Comparison of ENCODE assay signal across 2 fruit fly cellular contexts in genomic region chr3L:7433325-7433827, dm6.
A peak's percentile ranks its signal among the peaks of the same experiment; 100 is the strongest.
TF ChIP-seq lines count a peak whose summit lies in the region.

No protein-coding gene starts in this region.

TF ChIP-seq in whole organism, embryonic, 481 proteins besides CTCF, POLR2A, EP300 and RAD21 (continued from another document and continues in another):
- TF ChIP-seq CG31388 (GFP tag; optimal IDR thresholded peaks at IDR 0.05; lab: Kevin White, UChicago): no peak
- peak; percentile 24; the same call in 1 of the 2 replicates for TF ChIP-seq CG10366 (GFP tag; IDR thresholded peaks at IDR 0.05; lab: Robert Waterston, UW)
- TF ChIP-seq ftz-f1 (GFP tag; optimal IDR thresholded peaks at IDR 0.05; lab: Kevin White, UChicago): no peak
- TF ChIP-seq CG7556 (GFP tag; optimal IDR thresholded peaks at IDR 0.05; lab: Kevin White, UChicago): peak; percentile 28
- no peak for TF ChIP-seq TFAM (GFP tag; optimal IDR thresholded peaks at IDR 0.05; lab: Kevin White, UChicago)
- no peak for TF ChIP-seq disco-r (GFP tag; optimal IDR thresholded peaks at IDR 0.05; lab: Kevin White, UChicago)
- TF ChIP-seq Doc2 (GFP tag; IDR thresholded peaks at IDR 0.05; lab: Robert Waterston, UW): no peak
- no peak for TF ChIP-seq Rx (GFP tag; IDR thresholded peaks at IDR 0.05; lab: Robert Waterston, UW)
- no peak for TF ChIP-seq en (GFP tag; optimal IDR thresholded peaks at IDR 0.05; lab: Kevin White, UChicago)
- peak; percentile 35; the same call in 1 of the 2 replicates for TF ChIP-seq CG31441 (GFP tag; IDR thresholded peaks at IDR 0.05; lab: Robert Waterston, UW)
- TF ChIP-seq cg (GFP tag; optimal IDR thresholded peaks at IDR 0.05; lab: Kevin White, UChicago): peak; percentile 78
- no peak for TF ChIP-seq Dad (GFP tag; optimal IDR thresholded peaks at IDR 0.05; lab: Kevin White, UChicago)
- TF ChIP-seq CG12391 (tag; optimal IDR thresholded peaks at IDR 0.05; lab: Kevin White, UChicago): peak; percentile 45
- TF ChIP-seq YL-1 (GFP tag; optimal IDR thresholded peaks at IDR 0.05; lab: Kevin White, UChicago): no peak
- peak; percentile 4 for TF ChIP-seq Nf-YC (tag; optimal IDR thresholded peaks at IDR 0.05; lab: Kevin White, UChicago)
- peak; percentile 48; the same call in 1 of the 2 replicates for TF ChIP-seq Atf6 (GFP tag; IDR thresholded peaks at IDR 0.05; lab: Robert Waterston, UW)
- TF ChIP-seq Hand (GFP tag; optimal IDR thresholded peaks at IDR 0.05; lab: Kevin White, UChicago): no peak
- no peak for TF ChIP-seq CG1792 (GFP tag; optimal IDR thresholded peaks at IDR 0.05; lab: Kevin White, UChicago)
- no peak for TF ChIP-seq CG1529 (GFP tag; optimal IDR thresholded peaks at IDR 0.05; lab: Kevin White, UChicago)
- TF ChIP-seq Hsf (GFP tag; optimal IDR thresholded peaks at IDR 0.05; lab: Kevin White, UChicago): no peak
- TF ChIP-seq BEAF-32 (GFP tag; optimal IDR thresholded peaks at IDR 0.05; lab: Kevin White, UChicago): no peak
- TF ChIP-seq onecut (GFP tag; IDR thresholded peaks at IDR 0.05; lab: Robert Waterston, UW): no peak
- no peak for TF ChIP-seq Scr (GFP tag; IDR thresholded peaks at IDR 0.05; lab: Robert Waterston, UW; ENCODE audit: partially characterized antibody)
- TF ChIP-seq CG6765 (GFP tag; optimal IDR thresholded peaks at IDR 0.05; lab: Kevin White, UChicago): no peak
- TF ChIP-seq HHEX (GFP tag; optimal IDR thresholded peaks at IDR 0.05; lab: Kevin White, UChicago): no peak
- no peak for TF ChIP-seq ro (GFP tag; IDR thresholded peaks at IDR 0.05; lab: Robert Waterston, UW)
- TF ChIP-seq Sry-δ (GFP tag; optimal IDR thresholded peaks at IDR 0.05; lab: Kevin White, UChicago): no peak
- peak; percentile 27 for TF ChIP-seq CG7839 (tag; optimal IDR thresholded peaks at IDR 0.05; lab: Kevin White, UChicago)
- TF ChIP-seq B-H2 (GFP tag; optimal IDR thresholded peaks at IDR 0.05; lab: Kevin White, UChicago): no peak
- TF ChIP-seq ac (GFP tag; optimal IDR thresholded peaks at IDR 0.05; lab: Kevin White, UChicago): no peak
- peak; percentile 42 for TF ChIP-seq unpg (GFP tag; optimal IDR thresholded peaks at IDR 0.05; lab: Kevin White, UChicago)
- TF ChIP-seq kah (GFP tag; optimal IDR thresholded peaks at IDR 0.05; lab: Kevin White, UChicago): no peak
- no peak for TF ChIP-seq CG6175 (GFP tag; IDR thresholded peaks at IDR 0.05; lab: Robert Waterston, UW)
- no peak for TF ChIP-seq da (GFP tag; optimal IDR thresholded peaks at IDR 0.05; lab: Kevin White, UChicago)
- no peak for TF ChIP-seq tin (GFP tag; optimal IDR thresholded peaks at IDR 0.05; lab: Kevin White, UChicago)
- no peak for TF ChIP-seq Hr78 (GFP tag; optimal IDR thresholded peaks at IDR 0.05; lab: Kevin White, UChicago)
- no peak for TF ChIP-seq emc (GFP tag; optimal IDR thresholded peaks at IDR 0.05; lab: Kevin White, UChicago)
- TF ChIP-seq ATbp (GFP tag; optimal IDR thresholded peaks at IDR 0.05; lab: Kevin White, UChicago): no peak
- TF ChIP-seq Bdp1 (GFP tag; optimal IDR thresholded peaks at IDR 0.05; lab: Kevin White, UChicago): no peak
- TF ChIP-seq CG15514 (GFP tag; optimal IDR thresholded peaks at IDR 0.05; lab: Kevin White, UChicago): no peak
- no peak for TF ChIP-seq Ets97D (GFP tag; optimal IDR thresholded peaks at IDR 0.05; lab: Kevin White, UChicago)
- TF ChIP-seq E2f2 (GFP tag; IDR thresholded peaks at IDR 0.05; lab: Robert Waterston, UW): 0 out of 2 replicates have a peak, but pooled peaks have one; percentile 12
- TF ChIP-seq Ravus (GFP tag; IDR thresholded peaks at IDR 0.05; lab: Robert Waterston, UW): no peak
- TF ChIP-seq insv (GFP tag; optimal IDR thresholded peaks at IDR 0.05; lab: Kevin White, UChicago): no peak
- no peak for TF ChIP-seq wor (GFP tag; IDR thresholded peaks at IDR 0.05; lab: Robert Waterston, UW)
- no peak for TF ChIP-seq Hr3 (GFP tag; optimal IDR thresholded peaks at IDR 0.05; lab: Kevin White, UChicago)
- no peak for TF ChIP-seq CG8765 (GFP tag; IDR thresholded peaks at IDR 0.05; lab: Robert Waterston, UW)
- TF ChIP-seq CG7987 (GFP tag; optimal IDR thresholded peaks at IDR 0.05; lab: Kevin White, UChicago): no peak
- TF ChIP-seq ab (GFP tag; optimal IDR thresholded peaks at IDR 0.05; lab: Kevin White, UChicago): no peak
- no peak for TF ChIP-seq CG30403 (GFP tag; optimal IDR thresholded peaks at IDR 0.05; lab: Kevin White, UChicago)
- no peak for TF ChIP-seq CG6813 (GFP tag; optimal IDR thresholded peaks at IDR 0.05; lab: Kevin White, UChicago)
- TF ChIP-seq sug (tag; optimal IDR thresholded peaks at IDR 0.05; lab: Kevin White, UChicago): peak; percentile 82
- no peak for TF ChIP-seq CG12155 (GFP tag; optimal IDR thresholded peaks at IDR 0.05; lab: Kevin White, UChicago)
- TF ChIP-seq chm (GFP tag; IDR thresholded peaks at IDR 0.05; lab: Robert Waterston, UW): no peak
- no peak for TF ChIP-seq CG14667 (GFP tag; IDR thresholded peaks at IDR 0.05; lab: Robert Waterston, UW)
- no peak for TF ChIP-seq ssp (GFP tag; IDR thresholded peaks at IDR 0.05; lab: Robert Waterston, UW)
- TF ChIP-seq BtbVII (GFP tag; optimal IDR thresholded peaks at IDR 0.05; lab: Kevin White, UChicago): no peak
- TF ChIP-seq CG31365 (tag; optimal IDR thresholded peaks at IDR 0.05; lab: Kevin White, UChicago): no peak
- TF ChIP-seq ERR (GFP tag; optimal IDR thresholded peaks at IDR 0.05; lab: Kevin White, UChicago): no peak
- TF ChIP-seq Hey (tag; optimal IDR thresholded peaks at IDR 0.05; lab: Kevin White, UChicago): no peak
- peak in 1 of 2 experiments; percentile 29 for TF ChIP-seq Hr51 (GFP tag; optimal IDR thresholded peaks at IDR 0.05; lab: Kevin White, UChicago)
- peak; percentile 12; the same call in 1 of the 2 replicates for TF ChIP-seq CG14441 (GFP tag; IDR thresholded peaks at IDR 0.05; lab: Robert Waterston, UW)
- TF ChIP-seq CG3838 (GFP tag; optimal IDR thresholded peaks at IDR 0.05; lab: Kevin White, UChicago): no peak
- peak; percentile 52 for TF ChIP-seq phol (tag; optimal IDR thresholded peaks at IDR 0.05; lab: Kevin White, UChicago)
- no peak for TF ChIP-seq fd64A (GFP tag; optimal IDR thresholded peaks at IDR 0.05; lab: Kevin White, UChicago)
- no peak for TF ChIP-seq Lpt (GFP tag; optimal IDR thresholded peaks at IDR 0.05; lab: Kevin White, UChicago)
- no peak for TF ChIP-seq CG6272 (GFP tag; IDR thresholded peaks at IDR 0.05; lab: Robert Waterston, UW)
- TF ChIP-seq CG14860 (GFP tag; IDR thresholded peaks at IDR 0.05; lab: Robert Waterston, UW; ENCODE audit: partially characterized antibody): no peak
- no peak for TF ChIP-seq Bteb2 (GFP tag; optimal IDR thresholded peaks at IDR 0.05; lab: Kevin White, UChicago)

TF ChIP-seq in whole organism, prepupa, 60 proteins besides CTCF, POLR2A, EP300 and RAD21 (continued from another document):
- no peak for TF ChIP-seq Hr38 (GFP tag; optimal IDR thresholded peaks at IDR 0.05; lab: Kevin White, UChicago)
- no peak for TF ChIP-seq svp (GFP tag; lab: Kevin White, UChicago)
- TF ChIP-seq Eip75B (GFP tag; optimal IDR thresholded peaks at IDR 0.05; lab: Kevin White, UChicago): no peak
- no peak for TF ChIP-seq CG8319 (GFP tag; optimal IDR thresholded peaks at IDR 0.05; lab: Kevin White, UChicago)
- TF ChIP-seq CG6808 (GFP tag; optimal IDR thresholded peaks at IDR 0.05; lab: Kevin White, UChicago): peak; percentile 63
- no peak for TF ChIP-seq CG8632 (GFP tag; optimal IDR thresholded peaks at IDR 0.05; lab: Kevin White, UChicago)
- TF ChIP-seq pdm3 (GFP tag; optimal IDR thresholded peaks at IDR 0.05; lab: Kevin White, UChicago): no peak
- TF ChIP-seq cyc (GFP tag; optimal IDR thresholded peaks at IDR 0.05; lab: Kevin White, UChicago): no peak
- TF ChIP-seq CG6792 (GFP tag; optimal IDR thresholded peaks at IDR 0.05; lab: Kevin White, UChicago): no peak
- peak; percentile 24 for TF ChIP-seq dac (GFP tag; optimal IDR thresholded peaks at IDR 0.05; lab: Kevin White, UChicago)
- no peak; the same call in none of the 2 replicates for TF ChIP-seq CG15336 (GFP tag; IDR thresholded peaks at IDR 0.05; lab: Robert Waterston, UW)
- peak; percentile 53 for TF ChIP-seq CG32006 (GFP tag; optimal IDR thresholded peaks at IDR 0.05; lab: Kevin White, UChicago)
- TF ChIP-seq CG7368 (GFP tag; optimal IDR thresholded peaks at IDR 0.05; lab: Kevin White, UChicago): no peak
- peak; percentile 40 for TF ChIP-seq CG3032 (tag; optimal IDR thresholded peaks at IDR 0.05; lab: Kevin White, UChicago)
- TF ChIP-seq CG11762 (GFP tag; optimal IDR thresholded peaks at IDR 0.05; lab: Kevin White, UChicago; ENCODE audit: insufficient read depth): no peak
- peak; percentile 33 for TF ChIP-seq dsx (GFP tag; optimal IDR thresholded peaks at IDR 0.05; lab: Kevin White, UChicago; ENCODE audit: poor library complexity, severe bottlenecking)
- peak; percentile 18; the same call in 1 of the 2 replicates for TF ChIP-seq CG11294 (GFP tag; IDR thresholded peaks at IDR 0.05; lab: Robert Waterston, UW)
- no peak for TF ChIP-seq Eip93F (GFP tag; optimal IDR thresholded peaks at IDR 0.05; lab: Kevin White, UChicago)
- no peak for TF ChIP-seq Sox102F (GFP tag; optimal IDR thresholded peaks at IDR 0.05; lab: Kevin White, UChicago)
- peak; percentile 78 for TF ChIP-seq eg (GFP tag; IDR thresholded peaks at IDR 0.05; lab: Robert Waterston, UW)
- no peak for TF ChIP-seq lz (GFP tag; optimal IDR thresholded peaks at IDR 0.05; lab: Kevin White, UChicago)
- no peak for TF ChIP-seq Ets21C (GFP tag; optimal IDR thresholded peaks at IDR 0.05; lab: Kevin White, UChicago)
- no peak for TF ChIP-seq CG4318 (GFP tag; optimal IDR thresholded peaks at IDR 0.05; lab: Kevin White, UChicago)
- TF ChIP-seq OdsH (GFP tag; optimal IDR thresholded peaks at IDR 0.05; lab: Kevin White, UChicago): peak; percentile 36
- TF ChIP-seq Blimp-1 (GFP tag; optimal IDR thresholded peaks at IDR 0.05; lab: Kevin White, UChicago): no peak
- no peak for TF ChIP-seq achi (GFP tag; optimal IDR thresholded peaks at IDR 0.05; lab: Kevin White, UChicago)
- peak; percentile 23 for TF ChIP-seq CG10669 (GFP tag; optimal IDR thresholded peaks at IDR 0.05; lab: Kevin White, UChicago)
- no peak for TF ChIP-seq Sox15 (GFP tag; optimal IDR thresholded peaks at IDR 0.05; lab: Kevin White, UChicago)
- no peak for TF ChIP-seq esn (GFP tag; optimal IDR thresholded peaks at IDR 0.05; lab: Kevin White, UChicago)
- TF ChIP-seq acj6 (GFP tag; optimal IDR thresholded peaks at IDR 0.05; lab: Kevin White, UChicago): no peak
- peak; percentile 0 for TF ChIP-seq CG34406 (GFP tag; optimal IDR thresholded peaks at IDR 0.05; lab: Kevin White, UChicago)
- TF ChIP-seq CG6854 (GFP tag; optimal IDR thresholded peaks at IDR 0.05; lab: Kevin White, UChicago): no peak
- TF ChIP-seq net (GFP tag; optimal IDR thresholded peaks at IDR 0.05; lab: Kevin White, UChicago): peak; percentile 25
- peak; percentile 14 for TF ChIP-seq fkh (GFP tag; optimal IDR thresholded peaks at IDR 0.05; lab: Kevin White, UChicago)
- no peak for TF ChIP-seq Smox (GFP tag; optimal IDR thresholded peaks at IDR 0.05; lab: Kevin White, UChicago)
- peak; percentile 47 for TF ChIP-seq Ets96B (tag; optimal IDR thresholded peaks at IDR 0.05; lab: Kevin White, UChicago)
- TF ChIP-seq CG3919 (GFP tag; optimal IDR thresholded peaks at IDR 0.05; lab: Kevin White, UChicago): no peak
TF ChIP-seq in whole organism, prepupa: peak in this region for 27.
